Fruit fly (Drosophila melanogaster) whole organism, prepupa: ENCODE measurements around the gene Rrp47.
A peak's percentile ranks its signal among the peaks of the same experiment; 100 is the strongest.

Source experiments
- CG10669 ChIP-seq: fragments of 200-800 bp; sonication (Bioruptor generic); optimal IDR thresholded peaks from 3 replicates; lab custom pipeline; 2018; ENCODE audit warnings: missing biosample characterization, mild to moderate bottlenecking, missing genetic modification characterization, moderate library complexity
- CG11762 ChIP-seq: fragments of 200-800 bp; sonication (Bioruptor generic); optimal IDR thresholded peaks from 3 replicates; lab custom pipeline; 2016; ENCODE audit warnings: missing biosample characterization, missing genetic modification characterization; ENCODE audit not compliant: insufficient read depth
- CG11902 ChIP-seq: fragments of 200-800 bp; sonication (Bioruptor generic); optimal IDR thresholded peaks from 3 replicates; lab custom pipeline; 2016; ENCODE audit warnings: missing biosample characterization, missing genetic modification characterization
- CG16779 ChIP-seq: fragments of 200-800 bp; sonication (Bioruptor generic); optimal IDR thresholded peaks from 3 replicates; lab custom pipeline; 2017; ENCODE audit warnings: missing biosample characterization, mild to moderate bottlenecking, missing genetic modification characterization
- CG3032 ChIP-seq: fragments of 200-800 bp; optimal IDR thresholded peaks from 2 replicates; lab custom pipeline; 2019; ENCODE audit warnings: missing biosample characterization, mild to moderate bottlenecking, missing genetic modification characterization, moderate library complexity
- CG34406 ChIP-seq: fragments of 200-800 bp; sonication (Bioruptor generic); optimal IDR thresholded peaks from 3 replicates; lab custom pipeline; 2016; ENCODE audit warnings: missing biosample characterization, missing genetic modification characterization
- CG4318 ChIP-seq: fragments of 200-800 bp; sonication (Bioruptor generic); optimal IDR thresholded peaks from 3 replicates; lab custom pipeline; 2017; ENCODE audit warnings: missing biosample characterization, mild to moderate bottlenecking, missing genetic modification characterization
- CG8319 ChIP-seq: fragments of 200-800 bp; sonication (Bioruptor generic); optimal IDR thresholded peaks from 3 replicates; lab custom pipeline; 2016; ENCODE audit warnings: missing biosample characterization, missing genetic modification characterization
- Gug ChIP-seq: fragments of 200-800 bp; sonication (Bioruptor generic); IDR thresholded peaks from 2 replicates; pipeline ENCODE4 v1.3.6; 2022; ENCODE audit warnings: missing biosample characterization, missing genetic modification characterization
- acj6 ChIP-seq: fragments of 200-800 bp; sonication (Bioruptor generic); optimal IDR thresholded peaks from 3 replicates; lab custom pipeline; 2016; ENCODE audit warnings: missing biosample characterization, missing genetic modification characterization
- dac ChIP-seq: fragments of 200-800 bp; sonication (Bioruptor generic); optimal IDR thresholded peaks from 2 replicates; lab custom pipeline; 2017; ENCODE audit warnings: missing biosample characterization, mild to moderate bottlenecking, missing genetic modification characterization
- pdm3 ChIP-seq: fragments of 200-800 bp; sonication (Bioruptor generic); optimal IDR thresholded peaks from 3 replicates; lab custom pipeline; 2016; ENCODE audit warnings: missing biosample characterization, missing genetic modification characterization

- TF ChIP-seq CG8319 (GFP tag; lab: Kevin White, UChicago) (no peak), acj6 (GFP tag; lab: Kevin White, UChicago) (no peak), CG4318 (GFP tag; lab: Kevin White, UChicago) (no peak), CG11902 (no peak), CG16779 (tag; lab: Kevin White, UChicago) (no peak), CG11762 (GFP tag; lab: Kevin White, UChicago) (no peak), dac (GFP tag; lab: Kevin White, UChicago) (no peak), Gug (GFP tag; lab: Robert Waterston, UW) (no peak), CG3032 (tag; lab: Kevin White, UChicago) (peak; percentile 7), CG34406 (GFP tag; lab: Kevin White, UChicago) (no peak), CG10669 (GFP tag; lab: Kevin White, UChicago) (no peak), pdm3 (GFP tag; lab: Kevin White, UChicago) (no peak)
These were observed 38.8 kb downstream of the Rrp47 start, which contains the start of gene Slc25A46a for dm6 chrX:15983501-15983900.
